Worm (Caenorhabditis elegans) whole organism, early embryonic: ENCODE results near the gene T25B9.1.

Source experiments
- ama-1 ChIP-seq: fragments of 150-350 bp; optimal IDR thresholded peaks from 2 replicates; lab custom pipeline; 2014
- hmbx-1 ChIP-seq: sonication (generic microtip); optimal IDR thresholded peaks from 2 replicates; lab custom pipeline; 2016; ENCODE audit warnings: mild to moderate bottlenecking, missing genetic modification characterization, missing compliant biosample characterization
- pes-1 ChIP-seq: fragments of 200-800 bp; sonication (Bioruptor generic); IDR thresholded peaks from 2 replicates; pipeline ENCODE4 v1.3.6; 2022; ENCODE audit warnings: missing genetic modification reagents, missing genetic modification characterization, missing compliant biosample characterization

DNA sequence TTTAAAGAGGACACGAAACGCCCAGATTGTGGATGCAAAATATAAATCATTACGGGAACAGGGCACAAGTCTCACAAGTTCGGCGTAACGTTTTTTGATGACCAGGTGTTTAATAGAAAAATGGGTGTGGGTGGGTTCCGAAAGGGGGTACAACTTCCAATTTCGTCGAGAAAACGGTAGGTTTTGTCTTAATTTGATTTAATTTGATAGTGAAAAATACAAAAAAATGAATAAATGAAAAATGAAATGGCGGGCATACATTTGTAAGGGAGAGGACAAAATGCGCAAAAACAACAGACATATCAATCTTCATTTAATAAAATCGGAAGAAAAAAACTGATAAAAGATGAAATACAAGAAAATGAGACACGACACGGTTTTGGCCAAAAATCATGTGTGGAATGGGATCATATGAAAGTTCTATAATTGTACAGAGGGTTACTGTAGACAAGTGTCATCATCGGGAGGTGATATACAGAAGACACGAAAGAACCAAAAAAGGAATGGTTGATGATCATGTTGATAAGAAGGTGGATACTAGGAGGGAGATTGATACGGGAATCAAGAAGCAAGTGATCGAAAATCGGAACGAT is 48.0 kb downstream of the T25B9.1 start:
- TF ChIP-seq ama-1 (lab: Kevin White, UChicago) (no peak), pes-1 (GFP tag; lab: Robert Waterston, UW) (no peak), hmbx-1 (no peak)
